Worm (Caenorhabditis elegans) whole organism, young adult: ENCODE data around the gene sri-27.

Experiments
- B0035.1 ChIP-seq: sonication (generic microtip); optimal IDR thresholded peaks from 2 replicates; lab custom pipeline; 2016; ENCODE audit warnings: missing genetic modification characterization, mild to moderate bottlenecking, missing compliant biosample characterization, missing genotype, missing genetic modification reagents
- D2030.7 ChIP-seq: fragments of 200-800 bp; sonication (Bioruptor generic); IDR thresholded peaks from 2 replicates; pipeline ENCODE4 v1.3.6; 2022; ENCODE audit warnings: missing genetic modification reagents, missing genetic modification characterization, missing compliant biosample characterization
- F39B2.1 ChIP-seq: fragments of 200-800 bp; sonication (Bioruptor generic); IDR thresholded peaks from 2 replicates; pipeline ENCODE4 v1.3.6; 2022; ENCODE audit warnings: missing genetic modification reagents, missing genetic modification characterization, missing compliant biosample characterization
- K12H6.12 ChIP-seq: fragments of 200-800 bp; sonication (Bioruptor generic); optimal IDR thresholded peaks from 2 replicates; lab custom pipeline; 2018; ENCODE audit warnings: mild to moderate bottlenecking, missing genetic modification characterization, missing compliant biosample characterization
- ama-1 ChIP-seq, 3 experiments: fragments of 150-350 bp in 1 of 3; sonication (generic microtip) in 2 of 3; optimal IDR thresholded peaks; 2 replicates each; lab custom pipeline; 2014 to 2018; ENCODE audit warnings: missing biosample characterization in 2 of 3, missing genetic modification characterization in 2 of 3, missing genetic modification reagents in 2 of 3
- ccch-3 ChIP-seq: fragments of 200-800 bp; sonication (Bioruptor generic); optimal IDR thresholded peaks from 2 replicates; lab custom pipeline; 2018; ENCODE audit warnings: mild to moderate bottlenecking, missing genetic modification characterization, missing compliant biosample characterization
- lin-35 ChIP-seq, 3 experiments: fragments of 150-350 bp in 2 of 3; sonication (generic microtip) in 1 of 3; optimal IDR thresholded peaks; 2 replicates each; lab custom pipeline; 2014 to 2018; ENCODE audit warnings: missing biosample characterization in 3 of 3, missing genetic modification characterization in 3 of 3, missing genetic modification reagents in 3 of 3
- nhr-179 ChIP-seq: sonication (generic microtip); optimal IDR thresholded peaks from 2 replicates; lab custom pipeline; 2016; ENCODE audit warnings: mild to moderate bottlenecking, missing genetic modification characterization, missing compliant biosample characterization
- nhr-90 ChIP-seq: sonication (generic microtip); optimal IDR thresholded peaks from 2 replicates; lab custom pipeline; 2016; ENCODE audit warnings: missing genotype, mild to moderate bottlenecking, missing genetic modification characterization, missing compliant biosample characterization
- pha-4 ChIP-seq: fragments of 150-350 bp; sonication (generic microtip); optimal IDR thresholded peaks from 2 replicates; lab custom pipeline; 2014; ENCODE audit warnings: missing biosample characterization, missing genetic modification reagents, missing genetic modification characterization
- tlf-1 ChIP-seq: fragments of 200-800 bp; sonication (Bioruptor generic); optimal IDR thresholded peaks from 2 replicates; lab custom pipeline; 2018; ENCODE audit warnings: mild to moderate bottlenecking, missing genetic modification characterization, missing compliant biosample characterization
- ztf-18 ChIP-seq: sonication (generic microtip); optimal IDR thresholded peaks from 2 replicates; lab custom pipeline; 2016; ENCODE audit warnings: missing genotype, mild to moderate bottlenecking, missing genetic modification characterization, missing compliant biosample characterization
- ztf-28 ChIP-seq: fragments of 200-800 bp; sonication (Bioruptor generic); IDR thresholded peaks from 2 replicates; pipeline ENCODE4 v1.3.6; 2022; ENCODE audit warnings: missing genetic modification reagents, missing genetic modification characterization, missing compliant biosample characterization

- no peak for TF ChIP-seq tlf-1 (GFP tag; lab: Kevin White, UChicago)
- TF ChIP-seq ztf-18, result no peak
- no peak for TF ChIP-seq ztf-28 (GFP tag; lab: Robert Waterston, UW)
- no peak for TF ChIP-seq nhr-90
- no peak for TF ChIP-seq K12H6.12 (tag; lab: Kevin White, UChicago)
- no peak for TF ChIP-seq F39B2.1 (GFP tag; lab: Robert Waterston, UW)
- TF ChIP-seq B0035.1 (tag; lab: Kevin White, UChicago), result no peak
- TF ChIP-seq pha-4 (tag; lab: Kevin White, UChicago), result no peak
- no peak for TF ChIP-seq lin-35 (GFP tag; optimal IDR thresholded peaks at IDR 0.05; lab: Kevin White, UChicago)
- no peak for TF ChIP-seq ccch-3 (GFP tag; lab: Kevin White, UChicago)
- TF ChIP-seq ama-1 (optimal IDR thresholded peaks at IDR 0.05; lab: Kevin White, UChicago), result no peak
- no peak for TF ChIP-seq ama-1 (GFP tag; optimal IDR thresholded peaks at IDR 0.05; lab: Kevin White, UChicago)
- TF ChIP-seq D2030.7 (GFP tag; lab: Robert Waterston, UW), result no peak
- no peak for TF ChIP-seq nhr-179 (tag; lab: Kevin White, UChicago)
These were observed 30.6 kb downstream of the sri-27 start for ce11 chrV:1756099-1756498.
